Worm (Caenorhabditis elegans) whole organism, midembryonic: Measurements from ENCODE around the gene hhat-1.
A peak's percentile ranks its signal among the peaks of the same experiment; 100 is the strongest.

ENCODE experiments used
- T22C8.4 ChIP-seq: fragments of 200-800 bp; sonication (Bioruptor generic); IDR thresholded peaks from 2 replicates; pipeline ENCODE4 v1.3.6; 2022; ENCODE audit warnings: missing genetic modification characterization, missing compliant biosample characterization
- cog-1 ChIP-seq: sonication (generic microtip); optimal IDR thresholded peaks from 2 replicates; lab custom pipeline; 2016; ENCODE audit warnings: missing genetic modification characterization, missing compliant biosample characterization
- flt-1 ChIP-seq: fragments of 200-800 bp; sonication (Bioruptor generic); IDR thresholded peaks from 2 replicates; pipeline ENCODE4 v1.3.6; 2022; ENCODE audit warnings: missing genetic modification characterization, missing compliant biosample characterization
- klf-2 ChIP-seq: fragments of 200-800 bp; sonication (Bioruptor generic); conservative IDR thresholded peaks from 2 replicates; pipeline ENCODE4 v1.3.6; 2022; ENCODE audit warnings: missing genetic modification reagents, missing genetic modification characterization, missing compliant biosample characterization
- med-1 ChIP-seq: sonication (generic microtip); optimal IDR thresholded peaks from 2 replicates; lab custom pipeline; 2017; ENCODE audit warnings: missing genetic modification characterization, mild to moderate bottlenecking, missing compliant biosample characterization, antibody characterized with exemption, missing genetic modification reagents; ENCODE audit not compliant: insufficient read depth
- ref-1 ChIP-seq: fragments of 200-800 bp; sonication (Bioruptor generic); conservative IDR thresholded peaks from 2 replicates; pipeline ENCODE4 v1.3.6; 2022; ENCODE audit warnings: missing genetic modification reagents, missing genetic modification characterization, missing compliant biosample characterization
- tab-1 ChIP-seq: fragments of 200-800 bp; sonication (Bioruptor generic); IDR thresholded peaks from 2 replicates; pipeline ENCODE4 v1.3.6; 2022; ENCODE audit warnings: missing genetic modification characterization, missing compliant biosample characterization
- ztf-23 ChIP-seq: fragments of 200-800 bp; sonication (Bioruptor generic); IDR thresholded peaks from 2 replicates; pipeline ENCODE4 v1.3.6; 2022; ENCODE audit warnings: missing genetic modification reagents, missing genetic modification characterization, missing compliant biosample characterization
- ztf-29 ChIP-seq: fragments of 200-800 bp; sonication (Bioruptor generic); IDR thresholded peaks from 2 replicates; pipeline ENCODE4 v1.3.6; 2022; ENCODE audit warnings: missing genetic modification reagents, missing genetic modification characterization, missing compliant biosample characterization

Gene hhat-1

DNA sequence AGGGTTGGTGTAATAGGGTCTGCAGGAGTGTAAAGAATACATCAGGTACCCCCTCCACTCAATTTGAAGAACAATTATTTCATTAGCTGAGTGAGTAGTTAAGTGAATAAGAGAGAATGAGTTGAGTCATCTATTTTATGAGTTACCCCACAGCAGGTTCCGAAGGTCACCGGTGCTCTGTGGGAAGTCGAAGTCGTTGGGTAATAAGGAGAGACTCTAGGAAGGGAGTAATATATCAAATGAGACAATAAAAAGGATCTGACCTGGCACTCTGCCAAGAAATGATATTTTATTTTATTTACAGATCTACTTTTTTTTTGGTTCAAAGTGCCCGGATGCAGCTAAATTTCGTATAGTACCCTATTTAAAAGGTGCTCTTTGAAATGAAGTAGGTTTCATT is 19.8 kb downstream of the hhat-1 start, which contains the start of gene C09F9.1:
Gene C09F9.1, plus strand, starts transcription at position 301 of the 400 bp plus-strand sequence.
- TF ChIP-seq tab-1 (no peak), cog-1 (tag; lab: Kevin White, UChicago) (no peak), ref-1 (GFP tag; lab: Robert Waterston, UW) (no peak), med-1 (GFP tag; lab: Kevin White, UChicago) (no peak)

DNA sequence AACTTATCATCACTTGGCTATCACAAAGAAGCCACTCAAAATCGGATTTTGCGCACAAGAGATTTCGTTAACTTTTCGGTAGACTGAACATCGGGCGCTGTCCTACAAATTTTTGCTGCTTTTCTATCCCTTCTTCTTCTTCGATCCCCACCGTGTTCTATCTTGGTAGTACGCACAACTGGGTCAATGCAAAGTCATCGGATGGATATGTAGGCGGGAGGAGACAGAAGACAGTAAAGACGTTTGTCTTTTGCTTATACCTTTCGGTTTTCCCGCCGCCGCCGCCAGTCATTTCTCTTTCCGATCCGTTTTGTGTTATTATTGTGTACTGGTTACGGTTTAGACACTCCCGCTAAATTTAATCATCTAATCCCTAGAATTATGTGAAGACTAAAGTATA is 21.8 kb downstream of the hhat-1 start:
- TF ChIP-seq flt-1 (GFP tag; lab: Robert Waterston, UW), result no peak
- no peak for TF ChIP-seq ztf-23
- TF ChIP-seq ztf-29, result no peak
- TF ChIP-seq cog-1 (tag; lab: Kevin White, UChicago), result no peak
- no peak for TF ChIP-seq med-1 (GFP tag; lab: Kevin White, UChicago)
- TF ChIP-seq T22C8.4 (GFP tag; lab: Robert Waterston, UW), result no peak
- no peak for TF ChIP-seq ref-1 (GFP tag; lab: Robert Waterston, UW)
- TF ChIP-seq tab-1, result no peak
- no peak for TF ChIP-seq klf-2 (GFP tag; lab: Robert Waterston, UW)

ce11 chrII:14701581-14701980 is 23.3 kb downstream of the hhat-1 start:
- no peak for TF ChIP-seq cog-1 (tag; lab: Kevin White, UChicago)
- TF ChIP-seq ztf-29, result no peak

- TF ChIP-seq flt-1 (GFP tag; lab: Robert Waterston, UW), result no peak
- no peak for TF ChIP-seq cog-1 (tag; lab: Kevin White, UChicago)
- no peak for TF ChIP-seq tab-1
- no peak for TF ChIP-seq ref-1 (GFP tag; lab: Robert Waterston, UW)
- TF ChIP-seq ztf-29, result no peak
- TF ChIP-seq klf-2 (GFP tag; lab: Robert Waterston, UW), result no peak
- TF ChIP-seq med-1 (GFP tag; lab: Kevin White, UChicago), result no peak
- no peak for TF ChIP-seq T22C8.4 (GFP tag; lab: Robert Waterston, UW)
- TF ChIP-seq ztf-23, result no peak
Measured at ce11 chrII:14703232-14703926, 25.1 kb downstream of the hhat-1 start.

DNA sequence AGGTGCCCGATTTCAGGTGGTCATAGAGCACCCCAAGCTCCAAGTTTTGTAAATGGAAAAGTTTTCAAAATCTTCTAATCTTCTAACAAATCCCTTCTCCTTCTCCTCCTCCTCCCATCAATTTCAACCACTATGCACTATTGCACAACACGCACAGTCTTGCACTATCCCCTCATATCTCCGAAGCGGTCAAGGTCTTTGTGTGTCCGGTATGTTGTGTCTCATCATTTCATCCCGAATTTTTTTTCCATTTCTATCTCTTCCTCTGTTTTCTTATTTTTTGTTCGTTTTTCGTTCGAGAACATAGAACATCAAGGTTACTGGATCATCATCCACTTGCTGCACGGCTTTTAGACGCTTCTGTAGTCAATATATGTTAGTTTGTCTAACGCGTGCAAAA is 25.9 kb downstream of the hhat-1 start:
- no peak for TF ChIP-seq med-1 (GFP tag; lab: Kevin White, UChicago)
- no peak for TF ChIP-seq flt-1 (GFP tag; lab: Robert Waterston, UW)
- TF ChIP-seq tab-1, result no peak
- no peak for TF ChIP-seq ztf-23
- no peak for TF ChIP-seq T22C8.4 (GFP tag; lab: Robert Waterston, UW)
- no peak for TF ChIP-seq klf-2 (GFP tag; lab: Robert Waterston, UW)
- no peak for TF ChIP-seq cog-1 (tag; lab: Kevin White, UChicago)
- no peak for TF ChIP-seq ztf-29
- TF ChIP-seq ref-1 (GFP tag; lab: Robert Waterston, UW), result no peak

ce11 chrII:14705215-14705614 is 27.0 kb downstream of the hhat-1 start, which contains the start of gene C09F9.2:
Gene C09F9.2, plus strand, starts transcription at chrII:14705515.
- TF ChIP-seq cog-1 (tag; lab: Kevin White, UChicago) (no peak), ref-1 (GFP tag; lab: Robert Waterston, UW) (no peak), med-1 (GFP tag; lab: Kevin White, UChicago) (no peak), ztf-23 (no peak), flt-1 (GFP tag; lab: Robert Waterston, UW) (no peak), tab-1 (no peak), klf-2 (GFP tag; lab: Robert Waterston, UW) (no peak), T22C8.4 (GFP tag; lab: Robert Waterston, UW) (no peak), ztf-29 (no peak)

DNA sequence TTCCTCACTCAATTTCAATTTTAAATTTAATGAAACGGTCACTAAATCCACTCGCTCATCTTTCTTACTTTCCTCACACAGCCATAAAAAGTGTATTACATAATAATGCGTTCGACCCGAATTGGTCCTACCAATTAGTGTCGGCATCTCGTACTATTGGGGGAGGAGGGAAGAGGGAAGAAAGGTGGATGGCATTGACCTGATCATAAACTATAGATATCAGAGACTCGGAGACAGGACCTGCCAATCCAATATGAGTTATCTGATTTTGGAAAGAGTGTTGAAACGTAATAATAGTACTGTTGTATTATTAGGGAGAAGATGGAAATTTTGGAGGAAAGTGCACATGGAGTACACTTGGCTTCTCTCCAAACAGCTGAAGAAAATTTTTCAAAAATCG is 27.7 kb downstream of the hhat-1 start:
- TF ChIP-seq T22C8.4 (GFP tag; lab: Robert Waterston, UW), result no peak
- TF ChIP-seq flt-1 (GFP tag; lab: Robert Waterston, UW), result 0 out of 2 replicates have a peak, but pooled peaks have one; percentile 24

ce11 chrII:14706479-14706878 is 28.2 kb downstream of the hhat-1 start:
- TF ChIP-seq ztf-29, result no peak
- no peak for TF ChIP-seq T22C8.4 (GFP tag; lab: Robert Waterston, UW)
- no peak for TF ChIP-seq klf-2 (GFP tag; lab: Robert Waterston, UW)
- no peak for TF ChIP-seq med-1 (GFP tag; lab: Kevin White, UChicago)
- TF ChIP-seq ztf-23, result no peak
- no peak for TF ChIP-seq tab-1
- no peak for TF ChIP-seq cog-1 (tag; lab: Kevin White, UChicago)
- TF ChIP-seq flt-1 (GFP tag; lab: Robert Waterston, UW), result no peak
- no peak for TF ChIP-seq ref-1 (GFP tag; lab: Robert Waterston, UW)

DNA sequence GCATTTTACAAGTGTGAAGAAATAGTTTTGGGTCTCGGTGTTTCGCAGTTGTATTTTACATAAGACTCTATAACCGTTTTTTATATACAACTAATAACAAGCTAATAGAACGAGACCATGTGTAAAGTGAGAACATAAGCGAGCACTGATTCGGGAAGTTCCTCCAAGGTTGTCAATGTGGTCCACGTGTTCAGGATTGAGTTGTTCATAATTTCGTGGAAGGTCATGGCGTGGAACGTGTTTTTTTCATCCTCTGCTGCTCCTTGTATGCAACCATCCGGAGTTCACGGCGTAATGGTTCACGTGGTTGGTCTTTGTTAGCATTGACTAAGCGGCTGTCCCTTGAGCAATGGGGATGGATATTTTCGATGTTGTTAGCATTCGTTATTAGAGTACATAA is 49.9 kb downstream of the hhat-1 start:
- no peak for TF ChIP-seq flt-1 (GFP tag; lab: Robert Waterston, UW)
- TF ChIP-seq tab-1, result no peak
- TF ChIP-seq cog-1 (tag; lab: Kevin White, UChicago), result no peak
- TF ChIP-seq med-1 (GFP tag; lab: Kevin White, UChicago), result no peak
- no peak for TF ChIP-seq ref-1 (GFP tag; lab: Robert Waterston, UW)
